Worm (Caenorhabditis elegans) whole organism, young adult: ENCODE results near the gene rfp-1.

ENCODE experiments used
- C17E4.6 ChIP-seq: fragments of 200-800 bp; sonication (Bioruptor generic); IDR thresholded peaks from 2 replicates; pipeline ENCODE4 v1.3.6; 2022; ENCODE audit warnings: missing genetic modification reagents, missing genetic modification characterization, missing compliant biosample characterization
- F10E7.11 ChIP-seq: sonication (generic microtip); optimal IDR thresholded peaks from 2 replicates; lab custom pipeline; 2017; ENCODE audit warnings: mild to moderate bottlenecking, missing genetic modification characterization, moderate library complexity, missing compliant biosample characterization
- F57A8.1 ChIP-seq: fragments of 200-800 bp; sonication (Bioruptor generic); optimal IDR thresholded peaks from 2 replicates; lab custom pipeline; 2018; ENCODE audit warnings: mild to moderate bottlenecking, missing genetic modification characterization, moderate library complexity, missing compliant biosample characterization
- F57C9.4 ChIP-seq: sonication (generic microtip); optimal IDR thresholded peaks from 2 replicates; lab custom pipeline; 2017; ENCODE audit warnings: mild to moderate bottlenecking, missing genetic modification characterization, missing compliant biosample characterization
- T26A5.8 ChIP-seq: sonication (generic microtip); optimal IDR thresholded peaks from 2 replicates; lab custom pipeline; 2016; ENCODE audit warnings: missing genetic modification characterization, missing compliant biosample characterization
- Y53F4B.3 ChIP-seq: fragments of 200-800 bp; sonication (Bioruptor generic); IDR thresholded peaks from 2 replicates; pipeline ENCODE4 v1.3.6; 2022; ENCODE audit warnings: missing genetic modification reagents, missing genetic modification characterization, missing compliant biosample characterization
- Y56A3A.18 ChIP-seq: fragments of 200-800 bp; sonication (Bioruptor generic); IDR thresholded peaks from 2 replicates; pipeline ENCODE4 v1.3.6; 2022; ENCODE audit warnings: missing genetic modification reagents, missing genetic modification characterization, missing compliant biosample characterization
- akir-1 ChIP-seq: fragments of 200-800 bp; sonication (Bioruptor generic); optimal IDR thresholded peaks from 2 replicates; lab custom pipeline; 2018; ENCODE audit warnings: mild to moderate bottlenecking, missing genetic modification characterization, moderate library complexity, missing compliant biosample characterization
- aptf-3 ChIP-seq: fragments of 200-800 bp; sonication (Bioruptor generic); IDR thresholded peaks from 2 replicates; pipeline ENCODE4 v1.3.6; 2022; ENCODE audit warnings: missing genetic modification characterization, missing compliant biosample characterization
- athp-1 ChIP-seq: sonication (generic microtip); optimal IDR thresholded peaks from 2 replicates; lab custom pipeline; 2017; ENCODE audit warnings: mild to moderate bottlenecking, missing genetic modification characterization, missing compliant biosample characterization
- attf-3 ChIP-seq: fragments of 200-800 bp; sonication (Bioruptor generic); conservative IDR thresholded peaks from 2 replicates; pipeline ENCODE4 v1.3.6; 2022; ENCODE audit warnings: missing genetic modification reagents, missing genetic modification characterization, missing compliant biosample characterization
- cebp-2 ChIP-seq: fragments of 200-800 bp; sonication (Bioruptor generic); IDR thresholded peaks from 2 replicates; pipeline ENCODE4 v1.3.6; 2022; ENCODE audit warnings: missing genetic modification characterization, missing compliant biosample characterization
- ceh-100 ChIP-seq: fragments of 200-800 bp; sonication (Bioruptor generic); IDR thresholded peaks from 2 replicates; pipeline ENCODE4 v1.3.6; 2022; ENCODE audit warnings: missing genetic modification reagents, missing genetic modification characterization, missing compliant biosample characterization
- dox-1 ChIP-seq: fragments of 200-800 bp; sonication (Bioruptor generic); IDR thresholded peaks from 2 replicates; pipeline ENCODE4 v1.3.6; 2022; ENCODE audit warnings: missing genetic modification reagents, missing genetic modification characterization, missing compliant biosample characterization
- egl-18 ChIP-seq: fragments of 200-800 bp; sonication (Bioruptor generic); IDR thresholded peaks from 2 replicates; pipeline ENCODE4 v1.3.6; 2022; ENCODE audit warnings: missing genetic modification reagents, missing genetic modification characterization, missing compliant biosample characterization
- egl-44 ChIP-seq: fragments of 200-800 bp; sonication (Bioruptor generic); IDR thresholded peaks from 2 replicates; pipeline ENCODE4 v1.3.6; 2022; ENCODE audit warnings: missing genetic modification reagents, missing genetic modification characterization, missing compliant biosample characterization
- hmg-1.2 ChIP-seq: fragments of 200-800 bp; sonication (Bioruptor generic); IDR thresholded peaks from 2 replicates; pipeline ENCODE4 v1.3.6; 2022; ENCODE audit warnings: missing genetic modification reagents, missing genetic modification characterization, missing compliant biosample characterization
- hrde-1 ChIP-seq: sonication (generic microtip); optimal IDR thresholded peaks from 2 replicates; lab custom pipeline; 2016; ENCODE audit warnings: missing genetic modification characterization, mild to moderate bottlenecking, missing compliant biosample characterization, moderate library complexity, missing genotype, missing genetic modification reagents, borderline replicate concordance
- lin-26 ChIP-seq: fragments of 200-800 bp; sonication (Bioruptor generic); IDR thresholded peaks from 2 replicates; pipeline ENCODE4 v1.3.6; 2022; ENCODE audit warnings: missing genetic modification reagents, missing genetic modification characterization, missing compliant biosample characterization
- lin-40 ChIP-seq: sonication (generic microtip); optimal IDR thresholded peaks from 2 replicates; lab custom pipeline; 2016; ENCODE audit warnings: missing genetic modification characterization, mild to moderate bottlenecking, missing compliant biosample characterization, missing genotype, missing genetic modification reagents
- lin-54 ChIP-seq: fragments of 200-800 bp; sonication (Bioruptor generic); optimal IDR thresholded peaks from 2 replicates; lab custom pipeline; 2018; ENCODE audit warnings: mild to moderate bottlenecking, missing genetic modification characterization, missing compliant biosample characterization
- lir-1 ChIP-seq: fragments of 200-800 bp; sonication (Bioruptor generic); conservative IDR thresholded peaks from 2 replicates; pipeline ENCODE4 v1.3.6; 2022; ENCODE audit warnings: missing genetic modification reagents, missing genetic modification characterization, missing compliant biosample characterization
- lsy-27 ChIP-seq: sonication (generic microtip); optimal IDR thresholded peaks from 2 replicates; lab custom pipeline; 2017; ENCODE audit warnings: missing genetic modification characterization, mild to moderate bottlenecking, missing compliant biosample characterization, antibody characterized with exemption, missing genotype, borderline replicate concordance; ENCODE audit not compliant: insufficient read depth
- madf-10 ChIP-seq: sonication (generic microtip); optimal IDR thresholded peaks from 2 replicates; lab custom pipeline; 2016; ENCODE audit warnings: mild to moderate bottlenecking, missing genetic modification characterization, missing compliant biosample characterization
- madf-3 ChIP-seq: fragments of 200-800 bp; sonication (Bioruptor generic); IDR thresholded peaks from 2 replicates; pipeline ENCODE4 v1.3.6; 2022; ENCODE audit warnings: missing genetic modification reagents, missing genetic modification characterization, missing compliant biosample characterization
- madf-8 ChIP-seq: fragments of 200-800 bp; sonication (Bioruptor generic); conservative IDR thresholded peaks from 2 replicates; pipeline ENCODE4 v1.3.6; 2022; ENCODE audit warnings: missing genetic modification reagents, missing genetic modification characterization, missing compliant biosample characterization
- mes-4 ChIP-seq: sonication (generic microtip); optimal IDR thresholded peaks from 2 replicates; lab custom pipeline; 2016; ENCODE audit warnings: missing genotype, missing genetic modification characterization, missing compliant biosample characterization
- mxl-1 ChIP-seq: sonication (generic microtip); optimal IDR thresholded peaks from 2 replicates; lab custom pipeline; 2016; ENCODE audit warnings: missing genetic modification characterization, missing compliant biosample characterization
- nhr-120 ChIP-seq: fragments of 200-800 bp; sonication (Bioruptor generic); IDR thresholded peaks from 2 replicates; pipeline ENCODE4 v1.3.6; 2022; ENCODE audit warnings: missing genetic modification characterization, missing compliant biosample characterization
- nhr-80 ChIP-seq: sonication (generic microtip); optimal IDR thresholded peaks from 2 replicates; lab custom pipeline; 2016; ENCODE audit warnings: missing genetic modification characterization, missing compliant biosample characterization
- nhr-90 ChIP-seq: sonication (generic microtip); optimal IDR thresholded peaks from 2 replicates; lab custom pipeline; 2016; ENCODE audit warnings: missing genotype, mild to moderate bottlenecking, missing genetic modification characterization, missing compliant biosample characterization
- pha-4 ChIP-seq: fragments of 150-350 bp; sonication (generic microtip); optimal IDR thresholded peaks from 2 replicates; lab custom pipeline; 2014; ENCODE audit warnings: missing biosample characterization, missing genetic modification reagents, missing genetic modification characterization
- sea-2 ChIP-seq: fragments of 200-800 bp; sonication (Bioruptor generic); IDR thresholded peaks from 2 replicates; pipeline ENCODE4 v1.3.6; 2022; ENCODE audit warnings: missing genetic modification characterization, missing compliant biosample characterization
- snpc-1.1 ChIP-seq: sonication (generic microtip); optimal IDR thresholded peaks from 2 replicates; lab custom pipeline; 2017; ENCODE audit warnings: missing genetic modification characterization, mild to moderate bottlenecking, missing compliant biosample characterization, antibody characterized with exemption, moderate library complexity, missing genotype, missing genetic modification reagents; ENCODE audit not compliant: insufficient read depth
- snpc-1.3 ChIP-seq: sonication (generic microtip); optimal IDR thresholded peaks from 2 replicates; lab custom pipeline; 2017; ENCODE audit warnings: missing genetic modification characterization, mild to moderate bottlenecking, missing compliant biosample characterization, antibody characterized with exemption, moderate library complexity, missing genotype, missing genetic modification reagents; ENCODE audit not compliant: insufficient read depth
- snpc-3.4 ChIP-seq: sonication (generic microtip); optimal IDR thresholded peaks from 2 replicates; lab custom pipeline; 2017; ENCODE audit warnings: missing genetic modification characterization, mild to moderate bottlenecking, missing compliant biosample characterization, antibody characterized with exemption, moderate library complexity, missing genotype, missing genetic modification reagents
- snpc-4 ChIP-seq, 5 experiments: fragments of 150-350 bp in 1 of 5; sonication (generic microtip) in 4 of 5; optimal IDR thresholded peaks; 2 replicates each; lab custom pipeline; 2014 to 2018; ENCODE audit warnings: missing genetic modification characterization in 5 of 5, missing biosample characterization in 3 of 5, antibody characterized with exemption in 2 of 5, mild to moderate bottlenecking in 2 of 5, missing compliant biosample characterization in 2 of 5, missing genotype in 2 of 5, moderate library complexity in 2 of 5, missing genetic modification reagents in 1 of 5
- tbp1 ChIP-seq: fragments of 200-800 bp; sonication (Bioruptor generic); optimal IDR thresholded peaks from 2 replicates; lab custom pipeline; 2018; ENCODE audit warnings: mild to moderate bottlenecking, missing genetic modification characterization, missing compliant biosample characterization
- tbx-9 ChIP-seq: sonication (generic microtip); optimal IDR thresholded peaks from 2 replicates; lab custom pipeline; 2016; ENCODE audit warnings: borderline replicate concordance, missing genetic modification characterization, inconsistent platforms, missing compliant biosample characterization
- xnd-1 ChIP-seq: sonication (generic microtip); optimal IDR thresholded peaks from 2 replicates; lab custom pipeline; 2016; ENCODE audit warnings: missing genotype, missing genetic modification reagents, missing genetic modification characterization, missing compliant biosample characterization
- zfh-2 ChIP-seq: fragments of 200-800 bp; sonication (Bioruptor generic); conservative IDR thresholded peaks from 2 replicates; pipeline ENCODE4 v1.3.6; 2022; ENCODE audit warnings: missing genetic modification reagents, missing genetic modification characterization, missing compliant biosample characterization
- zim-3 ChIP-seq: sonication (generic microtip); optimal IDR thresholded peaks from 2 replicates; lab custom pipeline; 2017; ENCODE audit warnings: mild to moderate bottlenecking, missing genetic modification characterization, moderate library complexity, missing compliant biosample characterization
- ztf-22 ChIP-seq: fragments of 200-800 bp; sonication (Bioruptor generic); optimal IDR thresholded peaks from 2 replicates; lab custom pipeline; 2018; ENCODE audit warnings: mild to moderate bottlenecking, missing genetic modification characterization, moderate library complexity, missing compliant biosample characterization
- ztf-28 ChIP-seq: fragments of 200-800 bp; sonication (Bioruptor generic); IDR thresholded peaks from 2 replicates; pipeline ENCODE4 v1.3.6; 2022; ENCODE audit warnings: missing genetic modification reagents, missing genetic modification characterization, missing compliant biosample characterization
- ztf-3 ChIP-seq: fragments of 200-800 bp; sonication (Bioruptor generic); optimal IDR thresholded peaks from 2 replicates; lab custom pipeline; 2018; ENCODE audit warnings: mild to moderate bottlenecking, missing genetic modification characterization, missing compliant biosample characterization
- ztf-6 ChIP-seq: fragments of 200-800 bp; sonication (Bioruptor generic); IDR thresholded peaks from 2 replicates; pipeline ENCODE4 v1.3.6; 2022; ENCODE audit warnings: missing genetic modification reagents, missing genetic modification characterization, missing compliant biosample characterization

The rfp-1 gene

DNA sequence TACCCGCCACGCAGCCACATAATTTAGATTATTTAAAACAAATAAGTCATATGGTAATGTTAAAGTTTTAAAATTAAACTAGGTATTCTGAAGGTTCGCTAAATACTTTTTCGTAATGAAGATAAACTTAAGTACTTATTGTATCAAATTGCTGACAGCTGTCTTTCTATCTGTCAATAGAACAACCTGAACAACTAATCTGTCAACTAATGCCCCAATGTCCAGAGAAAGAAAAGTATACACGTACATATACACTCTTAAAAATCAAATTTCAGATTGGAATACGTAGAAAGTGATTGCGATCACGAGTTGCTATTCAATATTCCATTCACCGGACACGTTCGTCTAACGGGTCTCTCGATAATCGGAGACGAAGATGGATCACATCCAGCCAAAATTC lies 52.3 kb downstream of the rfp-1 start:
- no peak for TF ChIP-seq ztf-3
- peak; percentile 1 for TF ChIP-seq nhr-80 (tag; lab: Kevin White, UChicago)

- no peak for TF ChIP-seq tbx-9 (tag; lab: Kevin White, UChicago)
- no peak for TF ChIP-seq attf-3 (GFP tag; lab: Robert Waterston, UW)
- TF ChIP-seq nhr-120 = no peak
- no peak for TF ChIP-seq F57A8.1 (GFP tag; lab: Kevin White, UChicago)
- TF ChIP-seq xnd-1 (tag; lab: Kevin White, UChicago) = no peak
- TF ChIP-seq snpc-4 (GFP tag; optimal IDR thresholded peaks at IDR 0.05; lab: Kevin White, UChicago) = no peak
- TF ChIP-seq snpc-4 (tag; optimal IDR thresholded peaks at IDR 0.05; lab: Kevin White, UChicago) = peak in 3 of 4 experiments; percentile 2 to 52 (median 18)
- TF ChIP-seq tbp1 = peak; percentile 37
- TF ChIP-seq snpc-3.4 (tag; lab: Kevin White, UChicago) = no peak
- no peak for TF ChIP-seq lir-1 (GFP tag; lab: Robert Waterston, UW)
- TF ChIP-seq ztf-22 (GFP tag; lab: Kevin White, UChicago) = no peak
- no peak for TF ChIP-seq ceh-100 (GFP tag; lab: Robert Waterston, UW)
- no peak for TF ChIP-seq ztf-3
- TF ChIP-seq cebp-2 (GFP tag; lab: Robert Waterston, UW) = no peak
- TF ChIP-seq pha-4 (tag; lab: Kevin White, UChicago) = peak; percentile 56
- no peak for TF ChIP-seq F10E7.11
- no peak for TF ChIP-seq nhr-90 (tag; lab: Kevin White, UChicago)
- TF ChIP-seq aptf-3 (GFP tag; lab: Robert Waterston, UW) = no peak
- no peak for TF ChIP-seq ztf-6
- TF ChIP-seq ztf-28 (GFP tag; lab: Robert Waterston, UW) = no peak
- peak; percentile 3 for TF ChIP-seq madf-10
- TF ChIP-seq dox-1 (GFP tag; lab: Robert Waterston, UW) = peak; percentile 80; the same call in 1 of the 2 replicates
- TF ChIP-seq Y56A3A.18 = 0 out of 2 replicates have a peak, but pooled peaks have one; percentile 48
- no peak for TF ChIP-seq C17E4.6 (GFP tag; lab: Robert Waterston, UW)
- no peak for TF ChIP-seq egl-18 (GFP tag; lab: Robert Waterston, UW)
- no peak for TF ChIP-seq T26A5.8 (tag; lab: Kevin White, UChicago)
- no peak for TF ChIP-seq mes-4 (tag; lab: Kevin White, UChicago)
- no peak for TF ChIP-seq zfh-2 (GFP tag; lab: Robert Waterston, UW)
- TF ChIP-seq sea-2 = no peak
- TF ChIP-seq Y53F4B.3 (GFP tag; lab: Robert Waterston, UW) = no peak
- no peak for TF ChIP-seq snpc-1.1 (tag; lab: Kevin White, UChicago)
- TF ChIP-seq nhr-80 (tag; lab: Kevin White, UChicago) = peak; percentile 96
- TF ChIP-seq mxl-1 = no peak
- TF ChIP-seq hrde-1 (tag; lab: Kevin White, UChicago) = no peak
- TF ChIP-seq snpc-1.3 (tag; lab: Kevin White, UChicago) = peak; percentile 11
- no peak for TF ChIP-seq madf-8 (GFP tag; lab: Robert Waterston, UW)
- peak; percentile 78 for TF ChIP-seq hmg-1.2 (GFP tag; lab: Robert Waterston, UW)
- TF ChIP-seq F57C9.4 (tag; lab: Kevin White, UChicago) = no peak
- TF ChIP-seq akir-1 (GFP tag; lab: Kevin White, UChicago) = no peak
- TF ChIP-seq athp-1 = no peak
- TF ChIP-seq egl-44 (GFP tag; lab: Robert Waterston, UW) = no peak
- peak; percentile 41 for TF ChIP-seq lin-40
- TF ChIP-seq lin-26 = no peak
- TF ChIP-seq lin-54 (GFP tag; lab: Kevin White, UChicago) = peak; percentile 35
- TF ChIP-seq lsy-27 (tag; lab: Kevin White, UChicago) = no peak
- TF ChIP-seq zim-3 (tag; lab: Kevin White, UChicago) = no peak
- no peak for TF ChIP-seq madf-3 (GFP tag; lab: Robert Waterston, UW)
Measured at ce11 chrIII:8411976-8412375, 53.6 kb downstream of the rfp-1 start.
